Fruit fly (Drosophila melanogaster): ENCODE results near the gene CG12523.

Gene CG12523

dm6 chr3L:10760764-10761163 is 40.2 kb upstream of the CG12523 start:
- TF ChIP-seq BEAF-32 (GFP tag; optimal IDR thresholded peaks at IDR 0.05) (no peak), row (GFP tag; IDR thresholded peaks at IDR 0.05) (no peak), mam (GFP tag; optimal IDR thresholded peaks at IDR 0.05) (no peak), gcm2 (GFP tag; optimal IDR thresholded peaks at IDR 0.05) (no peak), onecut (GFP tag; IDR thresholded peaks at IDR 0.05) (0 out of 2 replicates have a peak, but pooled peaks have one; percentile 8), rib (GFP tag; IDR thresholded peaks at IDR 0.05) (no peak), lilli (GFP tag; optimal IDR thresholded peaks at IDR 0.05) (no peak), CG15601 (tag; optimal IDR thresholded peaks at IDR 0.05) (no peak), CG10321 (GFP tag; IDR thresholded peaks at IDR 0.05) (no peak), Sry-δ (GFP tag; optimal IDR thresholded peaks at IDR 0.05) (no peak), lov (optimal IDR thresholded peaks at IDR 0.05) (no peak), lov (GFP tag; IDR thresholded peaks at IDR 0.05) (0 out of 3 replicates have a peak, but pooled peaks have one; percentile 22), bcd (GFP tag; optimal IDR thresholded peaks at IDR 0.05) (peak; percentile 7), Adf1 (GFP tag; IDR thresholded peaks at IDR 0.05) (no peak), dati (GFP tag; IDR thresholded peaks at IDR 0.05) (no peak), run (tag; optimal IDR thresholded peaks at IDR 0.05) (no peak), CG4360 (GFP tag; IDR thresholded peaks at IDR 0.05) (no peak), Optix (GFP tag; IDR thresholded peaks at IDR 0.05) (no peak), zf30C (GFP tag; optimal IDR thresholded peaks at IDR 0.05) (no peak), CG2678 (tag; optimal IDR thresholded peaks at IDR 0.05) (no peak), CG8924 (tag; optimal IDR thresholded peaks at IDR 0.05) (no peak), CrebB (tag; optimal IDR thresholded peaks at IDR 0.05) (no peak), mirr (GFP tag; optimal IDR thresholded peaks at IDR 0.05) (peak; percentile 10), HLH3B (GFP tag; IDR thresholded peaks at IDR 0.05) (no peak), CG12769 (tag; optimal IDR thresholded peaks at IDR 0.05) (peak; percentile 24), CG10979 (tag; optimal IDR thresholded peaks at IDR 0.05) (no peak), CG9932 (GFP tag; IDR thresholded peaks at IDR 0.05) (no peak), cg (GFP tag; optimal IDR thresholded peaks at IDR 0.05) (peak; percentile 65), CG32532 (GFP tag; IDR thresholded peaks at IDR 0.05) (0 out of 2 replicates have a peak, but pooled peaks have one; percentile 39), schlank (tag; optimal IDR thresholded peaks at IDR 0.05) (no peak), tgo (GFP tag; IDR thresholded peaks at IDR 0.05) (no peak), CG32772 (GFP tag; IDR thresholded peaks at IDR 0.05) (no peak), Mrtf (GFP tag; IDR thresholded peaks at IDR 0.05) (no peak), CG13123 (GFP tag; optimal IDR thresholded peaks at IDR 0.05) (no peak), ci (GFP tag; IDR thresholded peaks at IDR 0.05) (0 out of 3 replicates have a peak, but pooled peaks have one; percentile 18), mld (GFP tag; IDR thresholded peaks at IDR 0.05; ENCODE audit: partially characterized antibody) (no peak), Atf3 (GFP tag; optimal IDR thresholded peaks at IDR 0.05) (no peak), Elba2 (GFP tag; optimal IDR thresholded peaks at IDR 0.05) (no peak), Oaz (GFP tag; IDR thresholded peaks at IDR 0.05) (no peak), Ets65A (GFP tag) (no peak), CG11247 (GFP tag; IDR thresholded peaks at IDR 0.05) (peak; percentile 34; the same call in 1 of the 2 replicates), CG15696 (tag; optimal IDR thresholded peaks at IDR 0.05) (no peak), Sin3A (optimal IDR thresholded peaks at IDR 0.05) (no peak), ase (GFP tag; IDR thresholded peaks at IDR 0.05) (no peak), lab (GFP tag; optimal IDR thresholded peaks at IDR 0.05) (peak; percentile 28), HmgZ (tag; optimal IDR thresholded peaks at IDR 0.05) (no peak), hkb (optimal IDR thresholded peaks at IDR 0.05) (no peak), hkb (GFP tag; IDR thresholded peaks at IDR 0.05) (peak; percentile 22; the same call in 1 of the 2 replicates), ara (GFP tag; IDR thresholded peaks at IDR 0.05) (no peak), crp (GFP tag; optimal IDR thresholded peaks at IDR 0.05) (no peak), CG2199 (GFP tag; IDR thresholded peaks at IDR 0.05) (no peak), CG8089 (GFP tag; optimal IDR thresholded peaks at IDR 0.05) (no peak), Xrp1 (GFP tag; IDR thresholded peaks at IDR 0.05) (no peak), crol (GFP tag; IDR thresholded peaks at IDR 0.05) (0 out of 2 replicates have a peak, but pooled peaks have one; percentile 31)
